Worm (Caenorhabditis elegans): ENCODE results near the gene K12B6.11.

The K12B6.11 gene

ce11 chrV:6259139-6259538 lies 29.6 kb upstream of the K12B6.11 start, which contains the start of gene K08B12.1:
Gene K08B12.1, plus strand, starts transcription at chrV:6259367.
- TF ChIP-seq K02D7.2 (tag; optimal IDR thresholded peaks at IDR 0.05) (no peak), pha-4 (tag; optimal IDR thresholded peaks at IDR 0.05) (no peak), ceh-45 (GFP tag; IDR thresholded peaks at IDR 0.05) (no peak), ets-4 (tag; optimal IDR thresholded peaks at IDR 0.05) (no peak), che-1 (tag; optimal IDR thresholded peaks at IDR 0.05) (no peak), C08G9.2 (tag; optimal IDR thresholded peaks at IDR 0.05) (no peak)

ce11 chrV:6267237-6267812 lies 21.4 kb upstream of the K12B6.11 start, which contains the start of gene mrck-1:
Gene mrck-1, minus strand, starts transcription at chrV:6267287.
- TF ChIP-seq hlh-13 (GFP tag; optimal IDR thresholded peaks at IDR 0.05) (peak; percentile 18), unc-3 (GFP tag; conservative IDR thresholded peaks at IDR 0.05) (peak; percentile 74), unc-3 (tag; optimal IDR thresholded peaks at IDR 0.05) (peak; percentile 72), mec-3 (tag; optimal IDR thresholded peaks at IDR 0.05; ENCODE audit: borderline replicate concordance) (no peak), unc-55 (GFP tag; optimal IDR thresholded peaks at IDR 0.05) (peak; percentile 97), nhr-232 (tag; optimal IDR thresholded peaks at IDR 0.05) (peak; percentile 59), ceh-31 (tag; optimal IDR thresholded peaks at IDR 0.05) (peak; percentile 92), unc-86 (tag; optimal IDR thresholded peaks at IDR 0.05) (peak; percentile 45), nhr-11 (tag; optimal IDR thresholded peaks at IDR 0.05) (no peak), tbx-2 (tag; optimal IDR thresholded peaks at IDR 0.05) (peak; percentile 95), che-1 (tag; optimal IDR thresholded peaks at IDR 0.05) (peak; percentile 63), gmeb-2 (tag; optimal IDR thresholded peaks at IDR 0.05) (peak; percentile 67), ceh-34 (tag; optimal IDR thresholded peaks at IDR 0.05) (peak; percentile 89), fkh-10 (GFP tag; optimal IDR thresholded peaks at IDR 0.05) (peak; percentile 77), K02D7.2 (tag; optimal IDR thresholded peaks at IDR 0.05) (peak; percentile 66), sdc-2 (tag; optimal IDR thresholded peaks at IDR 0.05) (peak; percentile 80), T23F11.4 (GFP tag; optimal IDR thresholded peaks at IDR 0.05) (peak; percentile 78), pag-3 (tag; optimal IDR thresholded peaks at IDR 0.05; ENCODE audit: borderline replicate concordance) (peak; percentile 67), lin-11 (tag; optimal IDR thresholded peaks at IDR 0.05) (peak; percentile 34), ceh-9 (tag; optimal IDR thresholded peaks at IDR 0.05) (no peak), unc-42 (tag; optimal IDR thresholded peaks at IDR 0.05) (peak; percentile 100), odd-2 (tag; optimal IDR thresholded peaks at IDR 0.05) (no peak), sox-4 (tag; optimal IDR thresholded peaks at IDR 0.05) (peak; percentile 77), Y22D7AL.16 (tag; optimal IDR thresholded peaks at IDR 0.05) (peak; percentile 51), pqm-1 (tag; optimal IDR thresholded peaks at IDR 0.05) (peak; percentile 38), nfya-1 (tag; optimal IDR thresholded peaks at IDR 0.05) (peak; percentile 96), pha-4 (tag; optimal IDR thresholded peaks at IDR 0.05) (no peak), pax-1 (tag; optimal IDR thresholded peaks at IDR 0.05) (no peak), dve-1 (tag; optimal IDR thresholded peaks at IDR 0.05) (peak; percentile 80), K09A11.1 (tag; optimal IDR thresholded peaks at IDR 0.05; ENCODE audit: insufficient read depth) (peak; percentile 87), sox-2 (GFP tag; IDR thresholded peaks at IDR 0.05) (peak; percentile 44; the same call in 1 of the 2 replicates), ttx-3 (tag; optimal IDR thresholded peaks at IDR 0.05) (peak; percentile 64), ceh-48 (tag; optimal IDR thresholded peaks at IDR 0.05) (peak; percentile 76), ceh-19 (GFP tag; optimal IDR thresholded peaks at IDR 0.05) (peak; percentile 76), npax-4 (tag; optimal IDR thresholded peaks at IDR 0.05) (peak; percentile 40), hlh-8 (tag; optimal IDR thresholded peaks at IDR 0.05) (peak; percentile 96), eyg-1 (tag; optimal IDR thresholded peaks at IDR 0.05) (peak; percentile 54), fax-1 (tag; optimal IDR thresholded peaks at IDR 0.05) (peak; percentile 67), ceh-18 (tag; optimal IDR thresholded peaks at IDR 0.05) (peak; percentile 93), elt-4 (tag; optimal IDR thresholded peaks at IDR 0.05) (no peak), rnt-1 (tag; optimal IDR thresholded peaks at IDR 0.05) (peak; percentile 93), ahr-1 (tag; optimal IDR thresholded peaks at IDR 0.05) (peak; percentile 54), F13H6.1 (tag; optimal IDR thresholded peaks at IDR 0.05) (peak; percentile 84), tbx-7 (tag; optimal IDR thresholded peaks at IDR 0.05) (peak; percentile 11), pat-9 (tag; optimal IDR thresholded peaks at IDR 0.05) (peak; percentile 92), C08G9.2 (tag; optimal IDR thresholded peaks at IDR 0.05) (peak; percentile 58), pros-1 (tag; optimal IDR thresholded peaks at IDR 0.05) (peak; percentile 94)
